Fruit fly (Drosophila melanogaster): ENCODE data around the gene Mnt.
A peak's percentile ranks its signal among the peaks of the same experiment; 100 is the strongest.

Mnt gene

DNA sequence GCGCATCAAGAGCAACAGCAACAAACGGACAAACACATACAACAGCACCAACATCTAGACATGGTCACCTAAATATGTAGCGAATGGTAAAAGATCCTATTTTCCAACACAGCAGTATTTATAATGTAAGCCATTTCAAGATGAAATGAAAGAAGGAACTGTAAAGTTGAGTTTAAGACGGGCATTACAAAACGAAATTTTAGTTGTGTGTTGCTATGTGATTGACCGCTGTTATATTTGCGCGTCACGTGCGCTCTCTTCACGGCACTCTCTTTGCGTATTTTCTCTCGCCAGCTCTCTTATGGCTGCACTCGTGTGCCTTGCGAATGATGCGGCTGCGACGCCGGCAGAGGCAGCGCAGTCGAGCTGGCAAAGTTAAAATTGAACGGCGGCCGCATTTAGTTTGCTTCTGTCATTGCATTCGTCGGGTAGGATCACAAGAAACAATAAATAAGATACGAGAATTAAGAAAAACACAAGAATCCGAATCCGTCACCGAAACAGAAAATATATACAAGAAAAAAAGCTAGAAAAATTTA, 16.3 kb downstream of the Mnt start (continued):
- TF ChIP-seq Hr3 (GFP tag; optimal IDR thresholded peaks at IDR 0.05) (peak; percentile 6), bbx (GFP tag; IDR thresholded peaks at IDR 0.05; ENCODE audit: partially characterized antibody) (no peak), sd (tag; optimal IDR thresholded peaks at IDR 0.05) (no peak), so (GFP tag; IDR thresholded peaks at IDR 0.05) (0 out of 3 replicates have a peak, but pooled peaks have one; percentile 34), salm (tag; optimal IDR thresholded peaks at IDR 0.05) (peak; percentile 55), CG8478 (optimal IDR thresholded peaks at IDR 0.05) (no peak), odd (GFP tag; optimal IDR thresholded peaks at IDR 0.05) (peak; percentile 23), CG18619 (GFP tag; optimal IDR thresholded peaks at IDR 0.05) (peak; percentile 33), unc-4 (GFP tag; IDR thresholded peaks at IDR 0.05; ENCODE audit: partially characterized antibody) (no peak), CG6791 (GFP tag; IDR thresholded peaks at IDR 0.05; ENCODE audit: partially characterized antibody) (no peak), CG10209 (GFP tag; optimal IDR thresholded peaks at IDR 0.05) (peak; percentile 62), CG10267 (tag; optimal IDR thresholded peaks at IDR 0.05) (peak; percentile 54), gsb-n (tag; optimal IDR thresholded peaks at IDR 0.05) (peak; percentile 24), CG13287 (GFP tag; IDR thresholded peaks at IDR 0.05; ENCODE audit: partially characterized antibody) (no peak; the same call in 1 of the 2 replicates), Taf1 (GFP tag; IDR thresholded peaks at IDR 0.05) (0 out of 2 replicates have a peak, but pooled peaks have one; percentile 11), Dref (GFP tag; IDR thresholded peaks at IDR 0.05) (no peak), CG15073 (GFP tag; optimal IDR thresholded peaks at IDR 0.05) (no peak), gt (GFP tag; IDR thresholded peaks at IDR 0.05) (no peak), CG10366 (GFP tag; IDR thresholded peaks at IDR 0.05) (peak; percentile 53), CG11085 (GFP tag; IDR thresholded peaks at IDR 0.05) (no peak), Neu2 (GFP tag; optimal IDR thresholded peaks at IDR 0.05; ENCODE audit: borderline replicate concordance) (no peak), H15 (GFP tag; IDR thresholded peaks at IDR 0.05) (0 out of 3 replicates have a peak, but pooled peaks have one; percentile 48), btn (GFP tag; optimal IDR thresholded peaks at IDR 0.05) (peak; percentile 30), CG14014 (GFP tag; IDR thresholded peaks at IDR 0.05) (0 out of 2 replicates have a peak, but pooled peaks have one; percentile 54), CG11696 (GFP tag; IDR thresholded peaks at IDR 0.05) (peak; percentile 99), CG3281 (GFP tag; optimal IDR thresholded peaks at IDR 0.05) (peak; percentile 50), CG18262 (tag; optimal IDR thresholded peaks at IDR 0.05) (peak; percentile 78), Dll (GFP tag; IDR thresholded peaks at IDR 0.05; ENCODE audit: partially characterized antibody) (no peak), CG17568 (GFP tag; optimal IDR thresholded peaks at IDR 0.05) (no peak), Hmx (GFP tag; optimal IDR thresholded peaks at IDR 0.05) (no peak), ranshi (GFP tag; IDR thresholded peaks at IDR 0.05) (peak; percentile 71), pfk (GFP tag; optimal IDR thresholded peaks at IDR 0.05) (no peak), her (GFP tag; optimal IDR thresholded peaks at IDR 0.05) (peak; percentile 74), MTF-1 (GFP tag; optimal IDR thresholded peaks at IDR 0.05; ENCODE audit: borderline replicate concordance) (no peak), D19A (tag; optimal IDR thresholded peaks at IDR 0.05) (peak; percentile 55), ham (GFP tag; IDR thresholded peaks at IDR 0.05) (no peak), otp (GFP tag; IDR thresholded peaks at IDR 0.05) (peak; percentile 61; the same call in 2 of the 3 replicates), CG2116 (GFP tag; optimal IDR thresholded peaks at IDR 0.05) (no peak), CG7928 (GFP tag; optimal IDR thresholded peaks at IDR 0.05) (no peak), en (GFP tag; optimal IDR thresholded peaks at IDR 0.05) (peak; percentile 31), CG14441 (GFP tag; IDR thresholded peaks at IDR 0.05) (peak; percentile 67), CG12219 (GFP tag; optimal IDR thresholded peaks at IDR 0.05) (peak; percentile 70), CG15601 (tag; optimal IDR thresholded peaks at IDR 0.05) (no peak), lab (GFP tag; optimal IDR thresholded peaks at IDR 0.05) (peak; percentile 74), Med (GFP tag) (peak; percentile 91), Bdp1 (GFP tag; optimal IDR thresholded peaks at IDR 0.05) (peak; percentile 24), bab2 (GFP tag; optimal IDR thresholded peaks at IDR 0.05) (peak; percentile 64), sr (GFP tag; IDR thresholded peaks at IDR 0.05) (no peak), CG30403 (GFP tag; optimal IDR thresholded peaks at IDR 0.05) (peak; percentile 74), NK7.1 (GFP tag; optimal IDR thresholded peaks at IDR 0.05) (no peak), yki (optimal IDR thresholded peaks at IDR 0.05) (peak; percentile 77)
